Fruit fly (Drosophila melanogaster): ENCODE results near the gene colt.

The colt gene

dm6 chr2L:2751904-2752459 lies 17.9 kb downstream of the colt start, which contains the start of gene Bacc (continued):
- TF ChIP-seq gcm2 (GFP tag; optimal IDR thresholded peaks at IDR 0.05) (peak; percentile 77), CG3281 (GFP tag; optimal IDR thresholded peaks at IDR 0.05) (peak; percentile 96), CG13296 (GFP tag; optimal IDR thresholded peaks at IDR 0.05) (peak; percentile 87), CG4424 (GFP tag; optimal IDR thresholded peaks at IDR 0.05) (peak; percentile 86), CG2120 (GFP tag; optimal IDR thresholded peaks at IDR 0.05) (peak; percentile 94), Ssrp (tag; optimal IDR thresholded peaks at IDR 0.05) (peak; percentile 81), corto (GFP tag; optimal IDR thresholded peaks at IDR 0.05) (peak; percentile 83), knrl (GFP tag; IDR thresholded peaks at IDR 0.05; ENCODE audit: partially characterized antibody) (no peak), lab (GFP tag; optimal IDR thresholded peaks at IDR 0.05) (peak; percentile 92), MTF-1 (GFP tag; optimal IDR thresholded peaks at IDR 0.05; ENCODE audit: borderline replicate concordance) (peak; percentile 61), vnd (GFP tag; IDR thresholded peaks at IDR 0.05; ENCODE audit: partially characterized antibody) (no peak), Camta (GFP tag; optimal IDR thresholded peaks at IDR 0.05) (peak; percentile 86), nerfin-1 (tag; optimal IDR thresholded peaks at IDR 0.05) (peak; percentile 67), eyg (GFP tag; optimal IDR thresholded peaks at IDR 0.05) (peak; percentile 82), CG43689 (GFP tag; IDR thresholded peaks at IDR 0.05) (no peak), wek (GFP tag; optimal IDR thresholded peaks at IDR 0.05) (peak; percentile 42), scrt (GFP tag; optimal IDR thresholded peaks at IDR 0.05) (peak; percentile 84), lbe (GFP tag; optimal IDR thresholded peaks at IDR 0.05) (peak; percentile 89), CTCF (GFP tag; optimal IDR thresholded peaks at IDR 0.05) (peak; percentile 37), pnt (GFP tag; optimal IDR thresholded peaks at IDR 0.05) (peak; percentile 72), CG14441 (GFP tag; IDR thresholded peaks at IDR 0.05) (no peak), Optix (GFP tag; IDR thresholded peaks at IDR 0.05) (no peak), CG12155 (GFP tag; optimal IDR thresholded peaks at IDR 0.05) (peak; percentile 84), CG1529 (GFP tag; optimal IDR thresholded peaks at IDR 0.05) (peak; percentile 88), H15 (GFP tag; IDR thresholded peaks at IDR 0.05) (no peak), CG16815 (GFP tag; optimal IDR thresholded peaks at IDR 0.05) (peak; percentile 84), YL-1 (GFP tag; optimal IDR thresholded peaks at IDR 0.05) (peak; percentile 17), CG12391 (tag; optimal IDR thresholded peaks at IDR 0.05) (peak; percentile 83), luna (GFP tag; optimal IDR thresholded peaks at IDR 0.05) (peak; percentile 70), ATbp (GFP tag; optimal IDR thresholded peaks at IDR 0.05) (peak; percentile 83), disco-r (GFP tag; optimal IDR thresholded peaks at IDR 0.05) (peak; percentile 71), Hr3 (GFP tag; optimal IDR thresholded peaks at IDR 0.05) (peak; percentile 86), odd (GFP tag; optimal IDR thresholded peaks at IDR 0.05) (peak; percentile 82), her (GFP tag; optimal IDR thresholded peaks at IDR 0.05) (peak; percentile 88), ERR (GFP tag; optimal IDR thresholded peaks at IDR 0.05) (peak; percentile 87), dpn (GFP tag; optimal IDR thresholded peaks at IDR 0.05) (peak; percentile 87 to 91), CG6272 (GFP tag; IDR thresholded peaks at IDR 0.05) (peak; percentile 50), mirr (GFP tag; optimal IDR thresholded peaks at IDR 0.05) (peak; percentile 52), Ets65A (GFP tag) (peak; percentile 96), slp2 (GFP tag; optimal IDR thresholded peaks at IDR 0.05) (peak; percentile 83), sc (optimal IDR thresholded peaks at IDR 0.05) (no peak), sc (GFP tag; optimal IDR thresholded peaks at IDR 0.05) (peak; percentile 79), CG7372 (GFP tag; IDR thresholded peaks at IDR 0.05) (no peak), en (GFP tag; optimal IDR thresholded peaks at IDR 0.05) (peak; percentile 82), shn (GFP tag; optimal IDR thresholded peaks at IDR 0.05) (peak; percentile 88), lov (optimal IDR thresholded peaks at IDR 0.05) (peak; percentile 67), lov (GFP tag; IDR thresholded peaks at IDR 0.05) (no peak), cwo (GFP tag; optimal IDR thresholded peaks at IDR 0.05) (peak; percentile 80), Abd-B (GFP tag; optimal IDR thresholded peaks at IDR 0.05) (peak; percentile 57), CoRest (tag; optimal IDR thresholded peaks at IDR 0.05) (peak; percentile 92), Scr (GFP tag; IDR thresholded peaks at IDR 0.05; ENCODE audit: partially characterized antibody) (no peak)
